Fruit fly (Drosophila melanogaster) whole organism, embryonic: ENCODE data around the gene sob.

ENCODE experiments used
- BEAF-32 ChIP-seq: fragments of 200-800 bp; sonication (Bioruptor generic); optimal IDR thresholded peaks from 3 replicates; lab custom pipeline; 2017; ENCODE audit warnings: missing biosample characterization, missing genetic modification characterization, mild to moderate bottlenecking, moderate library complexity, missing genetic modification reagents
- Bgb ChIP-seq: fragments of 200-800 bp; sonication (Bioruptor generic); IDR thresholded peaks from 2 replicates; pipeline ENCODE4 v1.3.6; 2022; ENCODE audit warnings: missing biosample characterization, missing genetic modification characterization; ENCODE audit not compliant: partially characterized antibody
- CG10267 ChIP-seq: fragments of 200-800 bp; sonication (Bioruptor generic); optimal IDR thresholded peaks from 2 replicates; lab custom pipeline; 2018; ENCODE audit warnings: missing biosample characterization, mild to moderate bottlenecking, missing genetic modification characterization, moderate library complexity
- CG14710 ChIP-seq: fragments of 200-800 bp; sonication (Bioruptor generic); optimal IDR thresholded peaks from 3 replicates; lab custom pipeline; 2019; ENCODE audit warnings: missing biosample characterization, mild to moderate bottlenecking, missing genetic modification characterization, moderate library complexity
- CG14860 ChIP-seq: fragments of 200-800 bp; sonication (Bioruptor generic); IDR thresholded peaks from 3 replicates; pipeline ENCODE4 v1.3.6; 2022; ENCODE audit warnings: missing biosample characterization, missing genetic modification characterization; ENCODE audit not compliant: partially characterized antibody
- CG1603 ChIP-seq: fragments of 200-800 bp; sonication (Bioruptor generic); optimal IDR thresholded peaks from 2 replicates; lab custom pipeline; 2019; ENCODE audit warnings: missing biosample characterization, mild to moderate bottlenecking, missing genetic modification characterization, moderate library complexity
- CG16813 ChIP-seq: fragments of 200-800 bp; sonication (Bioruptor generic); IDR thresholded peaks from 3 replicates; pipeline ENCODE4 v1.3.6; 2022; ENCODE audit warnings: missing biosample characterization, missing genetic modification characterization; ENCODE audit not compliant: partially characterized antibody
- CG17186 ChIP-seq: fragments of 200-800 bp; sonication (Bioruptor generic); optimal IDR thresholded peaks from 3 replicates; lab custom pipeline; 2017; ENCODE audit warnings: missing biosample characterization, missing genetic modification reagents, missing genetic modification characterization
- CG17612 ChIP-seq: fragments of 200-800 bp; sonication (Bioruptor generic); IDR thresholded peaks from 2 replicates; pipeline ENCODE4 v1.3.6; 2022; ENCODE audit warnings: missing biosample characterization, missing genetic modification characterization
- CG2116 ChIP-seq: fragments of 200-800 bp; sonication (Bioruptor generic); optimal IDR thresholded peaks from 3 replicates; lab custom pipeline; 2018; ENCODE audit warnings: missing biosample characterization, mild to moderate bottlenecking, missing genetic modification characterization
- CG31441 ChIP-seq: fragments of 200-800 bp; sonication (Bioruptor generic); IDR thresholded peaks from 2 replicates; pipeline ENCODE4 v1.3.6; 2022; ENCODE audit warnings: missing biosample characterization, missing genetic modification characterization
- CG32772 ChIP-seq: fragments of 200-800 bp; sonication (Bioruptor generic); IDR thresholded peaks from 2 replicates; pipeline ENCODE4 v1.3.6; 2022; ENCODE audit warnings: missing biosample characterization, missing genetic modification characterization
- CG34224 ChIP-seq: fragments of 200-800 bp; sonication (Bioruptor generic); IDR thresholded peaks from 3 replicates; pipeline ENCODE4 v1.3.6; 2022; ENCODE audit warnings: missing biosample characterization, missing genetic modification characterization; ENCODE audit not compliant: partially characterized antibody
- CG6791 ChIP-seq: fragments of 200-800 bp; sonication (Bioruptor generic); IDR thresholded peaks from 3 replicates; pipeline ENCODE4 v1.3.6; 2022; ENCODE audit warnings: missing biosample characterization, missing genetic modification characterization; ENCODE audit not compliant: partially characterized antibody
- D19B ChIP-seq: fragments of 200-800 bp; sonication (Bioruptor generic); optimal IDR thresholded peaks from 2 replicates; lab custom pipeline; 2017; ENCODE audit warnings: missing biosample characterization, mild to moderate bottlenecking, missing genetic modification characterization
- Dek ChIP-seq: fragments of 200-800 bp; sonication (Bioruptor generic); optimal IDR thresholded peaks from 3 replicates; lab custom pipeline; 2019; ENCODE audit warnings: missing biosample characterization, mild to moderate bottlenecking, missing genetic modification characterization, moderate library complexity
- Dip3 ChIP-seq: fragments of 200-800 bp; sonication (Bioruptor generic); optimal IDR thresholded peaks from 3 replicates; lab custom pipeline; 2016; ENCODE audit warnings: missing biosample characterization, missing genetic modification characterization
- Doc3 ChIP-seq: fragments of 200-800 bp; sonication (Bioruptor generic); IDR thresholded peaks from 3 replicates; pipeline ENCODE4 v1.3.6; 2022; ENCODE audit warnings: missing biosample characterization, missing genetic modification characterization; ENCODE audit not compliant: partially characterized antibody
- HLH4C ChIP-seq: fragments of 200-800 bp; sonication (Bioruptor generic); IDR thresholded peaks from 3 replicates; pipeline ENCODE4 v1.3.6; 2022; ENCODE audit warnings: missing biosample characterization, missing genetic modification characterization; ENCODE audit not compliant: partially characterized antibody
- Jarid2 ChIP-seq: fragments of 200-800 bp; sonication (Bioruptor generic); optimal IDR thresholded peaks from 3 replicates; lab custom pipeline; 2017; ENCODE audit warnings: mild to moderate bottlenecking, missing biosample characterization, missing genetic modification reagents, missing genetic modification characterization
- MESR4 ChIP-seq: fragments of 200-800 bp; sonication (Bioruptor generic); optimal IDR thresholded peaks from 2 replicates; lab custom pipeline; 2018; ENCODE audit warnings: missing biosample characterization, mild to moderate bottlenecking, missing genetic modification characterization, moderate library complexity
- MTF-1 ChIP-seq: fragments of 200-800 bp; sonication (Bioruptor generic); optimal IDR thresholded peaks from 2 replicates; lab custom pipeline; 2018; ENCODE audit warnings: missing biosample characterization, mild to moderate bottlenecking, missing genetic modification characterization, borderline replicate concordance
- Max ChIP-seq: fragments of 200-800 bp; sonication (Bioruptor generic); optimal IDR thresholded peaks from 2 replicates; lab custom pipeline; 2016; ENCODE audit warnings: missing biosample characterization, mild to moderate bottlenecking, missing genetic modification characterization
- Meics ChIP-seq: fragments of 200-800 bp; sonication (Bioruptor generic); optimal IDR thresholded peaks from 2 replicates; lab custom pipeline; 2017; ENCODE audit warnings: missing biosample characterization, mild to moderate bottlenecking, missing genetic modification characterization
- Myb ChIP-seq: fragments of 200-800 bp; sonication (Bioruptor generic); optimal IDR thresholded peaks from 2 replicates; lab custom pipeline; 2016; ENCODE audit warnings: missing biosample characterization, missing genetic modification characterization
- Opbp ChIP-seq: fragments of 200-800 bp; sonication (Bioruptor generic); IDR thresholded peaks from 3 replicates; pipeline ENCODE4 v1.3.6; 2022; ENCODE audit warnings: missing biosample characterization, missing genetic modification characterization; ENCODE audit not compliant: partially characterized antibody
- Scr ChIP-seq: fragments of 200-800 bp; sonication (Bioruptor generic); IDR thresholded peaks from 2 replicates; pipeline ENCODE4 v1.3.6; 2022; ENCODE audit warnings: missing biosample characterization, missing genetic modification characterization; ENCODE audit not compliant: partially characterized antibody
- Sry-δ ChIP-seq: fragments of 200-800 bp; sonication (Bioruptor generic); optimal IDR thresholded peaks from 2 replicates; lab custom pipeline; 2016; ENCODE audit warnings: missing biosample characterization, missing genetic modification characterization
- amos ChIP-seq: fragments of 200-800 bp; sonication (Bioruptor generic); IDR thresholded peaks from 2 replicates; pipeline ENCODE4 v1.3.6; 2022; ENCODE audit warnings: missing biosample characterization, missing genetic modification characterization; ENCODE audit not compliant: partially characterized antibody
- ato ChIP-seq: fragments of 200-800 bp; sonication (Bioruptor generic); IDR thresholded peaks from 2 replicates; pipeline ENCODE4 v1.3.6; 2022; ENCODE audit warnings: missing biosample characterization, missing genetic modification characterization; ENCODE audit not compliant: partially characterized antibody
- bbx ChIP-seq: fragments of 200-800 bp; sonication (Bioruptor generic); IDR thresholded peaks from 2 replicates; pipeline ENCODE4 v1.3.6; 2022; ENCODE audit warnings: missing biosample characterization, missing genetic modification characterization; ENCODE audit not compliant: partially characterized antibody
- chinmo ChIP-seq: fragments of 200-800 bp; sonication (Bioruptor generic); IDR thresholded peaks from 4 replicates; pipeline ENCODE4 v1.3.6; 2022; ENCODE audit warnings: missing biosample characterization, missing genetic modification characterization; ENCODE audit not compliant: partially characterized antibody
- disco-r ChIP-seq: fragments of 200-800 bp; sonication (Bioruptor generic); optimal IDR thresholded peaks from 2 replicates; lab custom pipeline; 2016; ENCODE audit warnings: missing biosample characterization, missing genetic modification characterization
- ewg ChIP-seq: fragments of 200-800 bp; sonication (Bioruptor generic); optimal IDR thresholded peaks from 3 replicates; lab custom pipeline; 2017; ENCODE audit warnings: mild to moderate bottlenecking, missing biosample characterization, missing genetic modification reagents, missing genetic modification characterization
- hbn ChIP-seq: fragments of 200-800 bp; sonication (Bioruptor generic); IDR thresholded peaks from 2 replicates; pipeline ENCODE4 v1.3.6; 2022; ENCODE audit warnings: missing biosample characterization, missing genetic modification characterization; ENCODE audit not compliant: partially characterized antibody
- knrl ChIP-seq: fragments of 200-800 bp; sonication (Bioruptor generic); IDR thresholded peaks from 3 replicates; pipeline ENCODE4 v1.3.6; 2022; ENCODE audit warnings: missing biosample characterization, missing genetic modification characterization; ENCODE audit not compliant: partially characterized antibody
- nerfin-2 ChIP-seq: fragments of 200-800 bp; sonication (Bioruptor generic); IDR thresholded peaks from 2 replicates; pipeline ENCODE4 v1.3.6; 2022; ENCODE audit warnings: missing biosample characterization, missing genetic modification characterization; ENCODE audit not compliant: partially characterized antibody
- oc ChIP-seq: fragments of 200-800 bp; sonication (Bioruptor generic); optimal IDR thresholded peaks from 2 replicates; lab custom pipeline; 2018; ENCODE audit warnings: missing biosample characterization, mild to moderate bottlenecking, missing genetic modification characterization, moderate library complexity
- sd ChIP-seq: fragments of 200-800 bp; sonication (Bioruptor generic); optimal IDR thresholded peaks from 3 replicates; lab custom pipeline; 2018; ENCODE audit warnings: missing biosample characterization, mild to moderate bottlenecking, missing genetic modification characterization, moderate library complexity
- sqz ChIP-seq: fragments of 200-800 bp; sonication (Bioruptor generic); optimal IDR thresholded peaks from 3 replicates; lab custom pipeline; 2018; ENCODE audit warnings: missing biosample characterization, mild to moderate bottlenecking, missing genetic modification characterization
- sr ChIP-seq: fragments of 200-800 bp; sonication (Bioruptor generic); IDR thresholded peaks from 3 replicates; pipeline ENCODE4 v1.3.6; 2022; ENCODE audit warnings: missing biosample characterization, missing genetic modification characterization
- trem ChIP-seq: fragments of 200-800 bp; optimal IDR thresholded peaks from 3 replicates; lab custom pipeline; 2019; ENCODE audit warnings: missing biosample characterization, mild to moderate bottlenecking, missing genetic modification characterization, moderate library complexity
- unc-4 ChIP-seq: fragments of 200-800 bp; sonication (Bioruptor generic); IDR thresholded peaks from 2 replicates; pipeline ENCODE4 v1.3.6; 2022; ENCODE audit warnings: missing biosample characterization, missing genetic modification characterization; ENCODE audit not compliant: partially characterized antibody
- vnd ChIP-seq: fragments of 200-800 bp; sonication (Bioruptor generic); IDR thresholded peaks from 3 replicates; pipeline ENCODE4 v1.3.6; 2022; ENCODE audit warnings: missing biosample characterization, missing genetic modification characterization; ENCODE audit not compliant: partially characterized antibody
- zen2 ChIP-seq: fragments of 200-800 bp; sonication (Bioruptor generic); IDR thresholded peaks from 3 replicates; pipeline ENCODE4 v1.3.6; 2022; ENCODE audit warnings: missing biosample characterization, missing genetic modification characterization; ENCODE audit not compliant: partially characterized antibody

sob gene

dm6 chr2L:3530186-3530832, 50.3 kb downstream of the sob start, which contains the start of the genes Spindly and IFT57:
Gene Spindly, minus strand, starts transcription at chr2L:3530317.
Gene IFT57, plus strand, starts transcription at chr2L:3530789.
- TF ChIP-seq CG10267 (tag; lab: Kevin White, UChicago) (peak; percentile 27), CG31441 (GFP tag; lab: Robert Waterston, UW) (no peak), sr (GFP tag; lab: Robert Waterston, UW) (no peak), amos (GFP tag; lab: Robert Waterston, UW) (peak; percentile 56; the same call in 1 of the 2 replicates), Doc3 (peak; percentile 46; the same call in 1 of the 3 replicates), Sry-δ (GFP tag; lab: Kevin White, UChicago) (peak; percentile 19), CG6791 (peak; percentile 74), Bgb (GFP tag; lab: Robert Waterston, UW) (peak; percentile 59; the same call in 1 of the 2 replicates), Dip3 (GFP tag; lab: Kevin White, UChicago) (no peak), CG2116 (GFP tag; lab: Kevin White, UChicago) (peak; percentile 59), unc-4 (GFP tag; lab: Robert Waterston, UW) (peak; percentile 65), nerfin-2 (GFP tag; lab: Robert Waterston, UW) (peak; percentile 63), hbn (GFP tag; lab: Robert Waterston, UW) (peak; percentile 35; the same call in 1 of the 2 replicates), CG17612 (GFP tag; lab: Robert Waterston, UW) (no peak), Max (GFP tag; lab: Kevin White, UChicago) (no peak), CG14710 (peak; percentile 4), D19B (GFP tag; lab: Kevin White, UChicago) (no peak), knrl (GFP tag; lab: Robert Waterston, UW) (0 out of 3 replicates have a peak, but pooled peaks have one; percentile 33), CG32772 (peak; percentile 23; the same call in 1 of the 2 replicates), vnd (GFP tag; lab: Robert Waterston, UW) (peak; percentile 51; the same call in 2 of the 3 replicates), sd (tag; lab: Kevin White, UChicago) (no peak), CG17186 (GFP tag; lab: Kevin White, UChicago) (peak; percentile 99), zen2 (peak; percentile 51; the same call in 2 of the 3 replicates), CG14860 (GFP tag; lab: Robert Waterston, UW) (peak; percentile 17; the same call in 1 of the 3 replicates), MTF-1 (GFP tag; lab: Kevin White, UChicago) (no peak), Opbp (peak; percentile 68; the same call in 2 of the 3 replicates), oc (no peak), BEAF-32 (peak; percentile 57), MESR4 (GFP tag; lab: Kevin White, UChicago) (peak; percentile 29), Scr (GFP tag; lab: Robert Waterston, UW) (peak; percentile 67), disco-r (no peak), CG1603 (tag; lab: Kevin White, UChicago) (peak; percentile 34), Jarid2 (GFP tag; lab: Kevin White, UChicago) (no peak), ato (GFP tag; lab: Robert Waterston, UW) (peak; percentile 71), sqz (GFP tag; lab: Kevin White, UChicago) (peak; percentile 58), trem (peak; percentile 23), Dek (tag; lab: Kevin White, UChicago) (no peak), ewg (peak; percentile 17), Myb (GFP tag; lab: Kevin White, UChicago) (peak; percentile 53), chinmo (GFP tag; lab: Robert Waterston, UW) (peak; percentile 62; the same call in 1 of the 4 replicates), CG16813 (peak; percentile 57), bbx (GFP tag; lab: Robert Waterston, UW) (peak; percentile 68), CG34224 (GFP tag; lab: Robert Waterston, UW) (peak; percentile 67; the same call in 2 of the 3 replicates), Meics (GFP tag; lab: Kevin White, UChicago) (no peak), HLH4C (peak; percentile 68)
